Worm (Caenorhabditis elegans): ENCODE results near the gene C50E3.6.

The C50E3.6 gene

ce11 chrV:7618114-7618513, 27.8 kb upstream of the C50E3.6 start, which contains the start of gene C50E3.15:
TSS of gene C50E3.15 (plus strand) at chrV:7618414.
- no peak for TF ChIP-seq nhr-28 (tag; optimal IDR thresholded peaks at IDR 0.05)
- no peak for TF ChIP-seq ztf-11 (tag; optimal IDR thresholded peaks at IDR 0.05)

- TF ChIP-seq lin-15B (tag; optimal IDR thresholded peaks at IDR 0.05) (no peak), pqm-1 (tag; optimal IDR thresholded peaks at IDR 0.05) (no peak), ceh-16 (tag; optimal IDR thresholded peaks at IDR 0.05) (no peak), mdl-1 (tag; optimal IDR thresholded peaks at IDR 0.05) (no peak), eor-1 (tag; optimal IDR thresholded peaks at IDR 0.05) (no peak), lsy-12 (tag; optimal IDR thresholded peaks at IDR 0.05) (no peak), nhr-43 (tag; optimal IDR thresholded peaks at IDR 0.05; ENCODE audit: poor library complexity, severe bottlenecking) (no peak), fos-1 (tag; optimal IDR thresholded peaks at IDR 0.05) (no peak), lin-39 (tag; optimal IDR thresholded peaks at IDR 0.05) (no peak), zag-1 (tag; optimal IDR thresholded peaks at IDR 0.05) (no peak), nhr-12 (tag; optimal IDR thresholded peaks at IDR 0.05) (no peak), fkh-10 (GFP tag; optimal IDR thresholded peaks at IDR 0.05) (no peak), nhr-28 (tag; optimal IDR thresholded peaks at IDR 0.05) (no peak), nhr-11 (tag; optimal IDR thresholded peaks at IDR 0.05) (no peak), ztf-11 (tag; optimal IDR thresholded peaks at IDR 0.05) (no peak), ceh-9 (tag; optimal IDR thresholded peaks at IDR 0.05) (no peak), elt-3 (tag; optimal IDR thresholded peaks at IDR 0.05) (no peak), unc-39 (tag; optimal IDR thresholded peaks at IDR 0.05) (no peak), daf-12 (tag; optimal IDR thresholded peaks at IDR 0.05) (no peak)
Measured at ce11 chrV:7612044-7612443, 21.7 kb upstream of the C50E3.6 start, which contains the start of gene clec-215. TSS of gene clec-215 (plus strand) at chrV:7612344.

ce11 chrV:7609698-7610420, 19.5 kb upstream of the C50E3.6 start, which contains the start of the genes folt-3 and clec-214:
TSS of gene folt-3 (minus strand) at chrV:7609748.
TSS of gene clec-214 (plus strand) at chrV:7610370.
- TF ChIP-seq lsy-12 (tag; optimal IDR thresholded peaks at IDR 0.05) (no peak), snpc-4 (tag; optimal IDR thresholded peaks at IDR 0.05) (no peak), elt-1 (tag; optimal IDR thresholded peaks at IDR 0.05) (no peak), skn-1 (tag; optimal IDR thresholded peaks at IDR 0.05) (no peak), eor-1 (tag; optimal IDR thresholded peaks at IDR 0.05) (no peak), nhr-25 (tag; optimal IDR thresholded peaks at IDR 0.05) (no peak), elt-2 (tag; optimal IDR thresholded peaks at IDR 0.05) (peak; percentile 56), ztf-4 (tag; optimal IDR thresholded peaks at IDR 0.05) (no peak)

ce11 chrV:7604858-7605257, 14.5 kb upstream of the C50E3.6 start, which contains the start of gene clec-213:
TSS of gene clec-213 (plus strand) at chrV:7605158.
- TF ChIP-seq nhr-77 (tag; optimal IDR thresholded peaks at IDR 0.05) = no peak
- no peak for TF ChIP-seq egl-27 (tag; optimal IDR thresholded peaks at IDR 0.05)
- no peak for TF ChIP-seq nhr-67 (tag; optimal IDR thresholded peaks at IDR 0.05)
- no peak for TF ChIP-seq nhr-76 (tag; optimal IDR thresholded peaks at IDR 0.05)
- TF ChIP-seq nhr-43 (tag; optimal IDR thresholded peaks at IDR 0.05; ENCODE audit: poor library complexity, severe bottlenecking) = no peak

ce11 chrV:7603404-7603803, 13.1 kb upstream of the C50E3.6 start, which contains the start of gene C50E3.11:
TSS of gene C50E3.11 (minus strand) at chrV:7603486.
- TF ChIP-seq hmg-11 (tag; optimal IDR thresholded peaks at IDR 0.05) (no peak), unc-39 (tag; optimal IDR thresholded peaks at IDR 0.05) (no peak)

ce11 chrV:7601443-7601842, 11.1 kb upstream of the C50E3.6 start, which contains the start of gene scl-26:
TSS of gene scl-26 (minus strand) at chrV:7601543.
- TF ChIP-seq ceh-9 (tag; optimal IDR thresholded peaks at IDR 0.05) = no peak

ce11 chrV:7600149-7600548, 9.8 kb upstream of the C50E3.6 start, which contains the start of gene C50E3.9:
TSS of gene C50E3.9 (minus strand) at chrV:7600249.
- TF ChIP-seq elt-1 (tag; optimal IDR thresholded peaks at IDR 0.05) = no peak
- no peak for TF ChIP-seq nhr-11 (tag; optimal IDR thresholded peaks at IDR 0.05)
- TF ChIP-seq ceh-16 (tag; optimal IDR thresholded peaks at IDR 0.05) = no peak
- TF ChIP-seq elt-2 (tag; optimal IDR thresholded peaks at IDR 0.05) = no peak
- no peak for TF ChIP-seq nhr-77 (tag; optimal IDR thresholded peaks at IDR 0.05)
- TF ChIP-seq egl-5 (tag; optimal IDR thresholded peaks at IDR 0.05) = no peak
- no peak for TF ChIP-seq nhr-67 (tag; optimal IDR thresholded peaks at IDR 0.05)
- TF ChIP-seq tbx-2 (tag; optimal IDR thresholded peaks at IDR 0.05) = no peak
- TF ChIP-seq R02D3.7 (tag; optimal IDR thresholded peaks at IDR 0.05) = no peak
- no peak for TF ChIP-seq unc-39 (tag; optimal IDR thresholded peaks at IDR 0.05)
- TF ChIP-seq unc-62 (GFP tag; optimal IDR thresholded peaks at IDR 0.05) = no peak

Measured in whole organism, L3 larva.